Fruit fly (Drosophila melanogaster): Measurements from ENCODE around the gene m.

Gene m

DNA sequence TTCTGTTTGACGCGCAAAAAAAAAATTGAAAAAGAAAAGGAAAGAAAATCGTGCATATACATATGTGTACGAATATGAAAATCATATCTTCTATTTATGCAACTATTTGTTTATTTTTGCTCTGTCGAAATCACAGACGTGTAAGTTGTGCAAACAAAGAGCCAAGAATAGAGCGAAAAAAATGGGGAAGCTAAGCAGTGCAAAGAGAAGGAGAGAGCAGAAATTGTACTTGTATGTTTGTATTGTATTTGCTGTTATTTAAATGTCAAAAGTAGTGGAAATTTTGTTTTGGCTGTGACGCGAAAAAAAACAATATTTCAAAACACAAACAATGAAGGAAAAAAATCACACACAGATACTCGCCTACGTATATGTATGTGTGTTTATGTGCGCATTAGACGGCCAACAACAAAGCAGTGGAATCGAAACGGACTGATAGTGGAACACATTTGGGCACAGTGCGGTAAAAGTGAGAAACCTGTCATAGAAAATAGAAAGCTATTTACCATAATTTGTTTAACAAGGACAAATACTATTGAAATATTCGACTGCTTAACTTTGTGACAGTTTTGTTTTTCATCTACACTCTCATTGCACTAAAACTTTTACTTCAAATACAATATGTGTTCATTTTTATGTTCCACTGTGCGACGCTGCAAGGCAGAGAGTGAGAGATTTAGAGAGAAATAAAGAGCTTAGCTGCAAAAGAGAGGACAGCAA, 64.1 kb downstream of the m start (continued):
- TF ChIP-seq emc (GFP tag; optimal IDR thresholded peaks at IDR 0.05) (peak; percentile 80), Usf (GFP tag; optimal IDR thresholded peaks at IDR 0.05) (peak; percentile 79), CG6175 (GFP tag; IDR thresholded peaks at IDR 0.05) (peak; percentile 77; the same call in 2 of the 3 replicates), klu (GFP tag; IDR thresholded peaks at IDR 0.05) (peak; percentile 82), CG15514 (GFP tag; optimal IDR thresholded peaks at IDR 0.05) (peak; percentile 86), seq (GFP tag; IDR thresholded peaks at IDR 0.05) (peak; percentile 95), CG1792 (GFP tag; optimal IDR thresholded peaks at IDR 0.05) (peak; percentile 84), CG1233 (GFP tag; optimal IDR thresholded peaks at IDR 0.05) (peak; percentile 91), knrl (GFP tag; IDR thresholded peaks at IDR 0.05; ENCODE audit: partially characterized antibody) (peak; percentile 57; the same call in 2 of the 3 replicates), CG12071 (GFP tag; optimal IDR thresholded peaks at IDR 0.05) (peak; percentile 94), zfh1 (GFP tag; IDR thresholded peaks at IDR 0.05) (peak; percentile 96), Asciz (GFP tag; optimal IDR thresholded peaks at IDR 0.05) (peak; percentile 93), gcm2 (GFP tag; optimal IDR thresholded peaks at IDR 0.05) (peak; percentile 91), Sox100B (GFP tag; optimal IDR thresholded peaks at IDR 0.05) (peak; percentile 91), Deaf1 (tag; optimal IDR thresholded peaks at IDR 0.05) (peak; percentile 72), tin (GFP tag; optimal IDR thresholded peaks at IDR 0.05) (peak; percentile 91), CG10267 (tag; optimal IDR thresholded peaks at IDR 0.05) (peak; percentile 89), ewg (GFP tag; optimal IDR thresholded peaks at IDR 0.05) (peak; percentile 91), Hr51 (GFP tag; optimal IDR thresholded peaks at IDR 0.05) (peak; percentile 92 to 97), CG10565 (GFP tag; optimal IDR thresholded peaks at IDR 0.05) (peak; percentile 77), CG8765 (GFP tag; IDR thresholded peaks at IDR 0.05) (peak; percentile 91), ro (GFP tag; IDR thresholded peaks at IDR 0.05) (peak; percentile 79), CG12769 (tag; optimal IDR thresholded peaks at IDR 0.05) (peak; percentile 96), CG6689 (GFP tag; IDR thresholded peaks at IDR 0.05) (peak; percentile 96), CG10321 (GFP tag; IDR thresholded peaks at IDR 0.05) (peak; percentile 71), CG13123 (GFP tag; optimal IDR thresholded peaks at IDR 0.05) (peak; percentile 87), CG17568 (GFP tag; optimal IDR thresholded peaks at IDR 0.05) (peak; percentile 91), BEAF-32 (GFP tag; optimal IDR thresholded peaks at IDR 0.05) (peak; percentile 1), mirr (GFP tag; optimal IDR thresholded peaks at IDR 0.05) (peak; percentile 86), CG1529 (GFP tag; optimal IDR thresholded peaks at IDR 0.05) (peak; percentile 92), vfl (GFP tag; optimal IDR thresholded peaks at IDR 0.05) (peak; percentile 88), en (GFP tag; optimal IDR thresholded peaks at IDR 0.05) (peak; percentile 93), CG11247 (GFP tag; IDR thresholded peaks at IDR 0.05) (peak; percentile 92), ssp (GFP tag; IDR thresholded peaks at IDR 0.05) (peak; percentile 84), stwl (tag; optimal IDR thresholded peaks at IDR 0.05) (peak; percentile 42), MBD-R2 (GFP tag; IDR thresholded peaks at IDR 0.05) (peak; percentile 75), Optix (GFP tag; IDR thresholded peaks at IDR 0.05) (peak; percentile 94), tgo (GFP tag; IDR thresholded peaks at IDR 0.05) (peak; percentile 96), CG9437 (GFP tag; optimal IDR thresholded peaks at IDR 0.05) (peak; percentile 86), cato (GFP tag; optimal IDR thresholded peaks at IDR 0.05; ENCODE audit: borderline replicate concordance) (peak; percentile 85), da (GFP tag; optimal IDR thresholded peaks at IDR 0.05) (peak; percentile 79), NfI (GFP tag; optimal IDR thresholded peaks at IDR 0.05) (peak; percentile 93), CTCF (GFP tag; optimal IDR thresholded peaks at IDR 0.05) (peak; percentile 40), az2 (GFP tag; optimal IDR thresholded peaks at IDR 0.05) (peak; percentile 95), schlank (tag; optimal IDR thresholded peaks at IDR 0.05) (peak; percentile 87), pros (GFP tag; optimal IDR thresholded peaks at IDR 0.05) (peak; percentile 49), Kr (GFP tag; optimal IDR thresholded peaks at IDR 0.05) (no peak), CG4424 (GFP tag; optimal IDR thresholded peaks at IDR 0.05) (peak; percentile 94), al (GFP tag; IDR thresholded peaks at IDR 0.05) (peak; percentile 87), chn (GFP tag; optimal IDR thresholded peaks at IDR 0.05) (peak; percentile 97)
